Worm (Caenorhabditis elegans) whole organism, L1 larva: ENCODE measurements around the gene srab-14.

ENCODE experiments used
- C16A3.4 ChIP-seq: fragments of 150-350 bp; optimal IDR thresholded peaks from 2 replicates; lab custom pipeline; 2014; ENCODE audit warnings: missing biosample characterization, missing genetic modification characterization
- blmp-1 ChIP-seq: fragments of 150-350 bp; optimal IDR thresholded peaks from 2 replicates; lab custom pipeline; 2014; ENCODE audit warnings: missing biosample characterization, missing genetic modification characterization
- ceh-8 ChIP-seq: fragments of 200-800 bp; sonication (Bioruptor generic); optimal IDR thresholded peaks from 2 replicates; lab custom pipeline; 2018; ENCODE audit warnings: mild to moderate bottlenecking, missing genetic modification characterization, moderate library complexity, missing compliant biosample characterization
- dpl-1 ChIP-seq, 3 experiments: fragments of 150-350 bp in 2 of 3; sonication (generic microtip) in 1 of 3; optimal IDR thresholded peaks; 2 replicates each; lab custom pipeline; 2014 to 2017; ENCODE audit warnings: missing biosample characterization in 3 of 3, missing genetic modification characterization in 3 of 3, missing genetic modification reagents in 3 of 3
- efl-1 ChIP-seq, 4 experiments: fragments of 150-350 bp; optimal IDR thresholded peaks in 3 of 4; peaks in 1 of 4; 1 replicate in 1 of 4; 2 replicates in 3 of 4; lab custom pipeline; 2014; ENCODE audit warnings: missing biosample characterization in 2 of 4, missing genetic modification characterization in 2 of 4, missing genetic modification reagents in 2 of 4
- elt-3 ChIP-seq, 6 experiments: fragments of 150-350 bp in 1 of 6; sonication (generic microtip); optimal IDR thresholded peaks; 2 replicates each; lab custom pipeline; 2017 to 2018; ENCODE audit warnings: missing biosample characterization in 6 of 6, missing genetic modification characterization in 6 of 6, inconsistent platforms in 1 of 6
- fkh-10 ChIP-seq: sonication (generic microtip); optimal IDR thresholded peaks from 2 replicates; lab custom pipeline; 2017; ENCODE audit warnings: missing biosample characterization, missing genetic modification reagents, missing genetic modification characterization
- fkh-4 ChIP-seq: sonication (generic microtip); optimal IDR thresholded peaks from 2 replicates; lab custom pipeline; 2016; ENCODE audit warnings: missing compliant biosample characterization, missing genetic modification characterization, borderline replicate concordance
- lin-13 ChIP-seq: fragments of 150-350 bp; optimal IDR thresholded peaks from 2 replicates; lab custom pipeline; 2014; ENCODE audit warnings: missing biosample characterization, missing genetic modification reagents, missing genetic modification characterization
- lin-14 ChIP-seq: fragments of 200-800 bp; sonication (Bioruptor generic); optimal IDR thresholded peaks from 2 replicates; lab custom pipeline; 2018; ENCODE audit warnings: mild to moderate bottlenecking, missing genetic modification characterization, moderate library complexity, missing compliant biosample characterization
- lin-15B ChIP-seq: fragments of 150-350 bp; sonication (generic microtip); optimal IDR thresholded peaks from 3 replicates; lab custom pipeline; 2014; ENCODE audit warnings: missing biosample characterization, missing genetic modification characterization
- lin-35 ChIP-seq, 2 experiments: fragments of 150-350 bp; optimal IDR thresholded peaks; 2 replicates each; lab custom pipeline; 2014; ENCODE audit warnings: missing biosample characterization in 2 of 2, missing genetic modification characterization in 2 of 2, missing genetic modification reagents in 2 of 2
- lir-3 ChIP-seq: sonication (generic microtip); optimal IDR thresholded peaks from 2 replicates; lab custom pipeline; 2016; ENCODE audit warnings: mild to moderate bottlenecking, missing genetic modification characterization, moderate library complexity, missing compliant biosample characterization; ENCODE audit not compliant: poor library complexity
- lsy-2 ChIP-seq, 2 experiments: fragments of 150-350 bp; optimal IDR thresholded peaks; 2 replicates each; lab custom pipeline; 2014; ENCODE audit warnings: missing biosample characterization in 2 of 2, missing genetic modification characterization in 2 of 2
- mep-1 ChIP-seq: fragments of 150-350 bp; optimal IDR thresholded peaks from 2 replicates; lab custom pipeline; 2014; ENCODE audit warnings: missing biosample characterization, missing genetic modification characterization
- nhr-20 ChIP-seq: sonication (generic microtip); optimal IDR thresholded peaks from 2 replicates; lab custom pipeline; 2016; ENCODE audit warnings: mild to moderate bottlenecking, missing genetic modification characterization, missing compliant biosample characterization
- nhr-237 ChIP-seq: fragments of 150-350 bp; optimal IDR thresholded peaks from 2 replicates; lab custom pipeline; 2014; ENCODE audit warnings: missing biosample characterization, missing genetic modification characterization
- nhr-47 ChIP-seq: sonication (generic microtip); optimal IDR thresholded peaks from 2 replicates; lab custom pipeline; 2016; ENCODE audit warnings: mild to moderate bottlenecking, missing genetic modification characterization, moderate library complexity, missing compliant biosample characterization
- nhr-71 ChIP-seq: sonication (generic microtip); optimal IDR thresholded peaks from 2 replicates; lab custom pipeline; 2016; ENCODE audit warnings: mild to moderate bottlenecking, missing genetic modification characterization, moderate library complexity, missing compliant biosample characterization
- nhr-76 ChIP-seq: sonication (generic microtip); optimal IDR thresholded peaks from 2 replicates; lab custom pipeline; 2017; ENCODE audit warnings: missing biosample characterization, missing genetic modification characterization
- nhr-85 ChIP-seq: sonication (generic microtip); peaks from one replicate; lab custom pipeline; 2016; ENCODE audit warnings: missing genetic modification characterization, inconsistent platforms, missing compliant biosample characterization
- nhr-90 ChIP-seq: sonication (generic microtip); optimal IDR thresholded peaks from 2 replicates; lab custom pipeline; 2016; ENCODE audit warnings: mild to moderate bottlenecking, missing genetic modification characterization, missing compliant biosample characterization; ENCODE audit not compliant: poor library complexity
- pax-3 ChIP-seq: fragments of 200-800 bp; sonication (Bioruptor generic); optimal IDR thresholded peaks from 2 replicates; lab custom pipeline; 2018; ENCODE audit warnings: mild to moderate bottlenecking, missing genetic modification characterization, moderate library complexity, missing compliant biosample characterization
- rnt-1 ChIP-seq: sonication (generic microtip); optimal IDR thresholded peaks from 2 replicates; lab custom pipeline; 2016; ENCODE audit warnings: mild to moderate bottlenecking, missing genetic modification characterization, moderate library complexity, missing compliant biosample characterization
- skn-1 ChIP-seq: fragments of 150-350 bp; optimal IDR thresholded peaks from 2 replicates; lab custom pipeline; 2014; ENCODE audit warnings: missing biosample characterization, missing genetic modification characterization
- snpc-4 ChIP-seq: fragments of 150-350 bp; optimal IDR thresholded peaks from 2 replicates; lab custom pipeline; 2014; ENCODE audit warnings: missing biosample characterization, missing genetic modification characterization
- snu-23 ChIP-seq: sonication (generic microtip); optimal IDR thresholded peaks from 2 replicates; lab custom pipeline; 2016; ENCODE audit warnings: missing genetic modification characterization, missing compliant biosample characterization
- sox-4 ChIP-seq: sonication (generic microtip); optimal IDR thresholded peaks from 2 replicates; lab custom pipeline; 2016; ENCODE audit warnings: missing genetic modification characterization, missing compliant biosample characterization
- sptf-1 ChIP-seq: fragments of 150-350 bp; optimal IDR thresholded peaks from 2 replicates; lab custom pipeline; 2014; ENCODE audit warnings: missing biosample characterization, missing genetic modification characterization
- swsn-7 ChIP-seq: sonication (generic microtip); optimal IDR thresholded peaks from 2 replicates; lab custom pipeline; 2016; ENCODE audit warnings: missing genetic modification characterization, missing compliant biosample characterization
- tbx-2 ChIP-seq: sonication (generic microtip); optimal IDR thresholded peaks from 2 replicates; lab custom pipeline; 2016; ENCODE audit warnings: missing genetic modification characterization, missing compliant biosample characterization
- unc-130 ChIP-seq: fragments of 150-350 bp; optimal IDR thresholded peaks from 2 replicates; lab custom pipeline; 2017; ENCODE audit warnings: missing biosample characterization, missing genetic modification characterization, inconsistent platforms
- vab-15 ChIP-seq: sonication (generic microtip); optimal IDR thresholded peaks from 2 replicates; lab custom pipeline; 2017; ENCODE audit warnings: missing genotype, mild to moderate bottlenecking, missing genetic modification characterization, missing compliant biosample characterization
- xbp-1 ChIP-seq: sonication (generic microtip); optimal IDR thresholded peaks from 2 replicates; lab custom pipeline; 2016; ENCODE audit warnings: missing genetic modification characterization, missing compliant biosample characterization
- ztf-11 ChIP-seq, 2 experiments: sonication (generic microtip); optimal IDR thresholded peaks; 2 replicates each; lab custom pipeline; 2016 to 2017; ENCODE audit warnings: missing genetic modification characterization in 2 of 2, missing biosample characterization in 1 of 2, missing compliant biosample characterization in 1 of 2

srab-14 gene

DNA sequence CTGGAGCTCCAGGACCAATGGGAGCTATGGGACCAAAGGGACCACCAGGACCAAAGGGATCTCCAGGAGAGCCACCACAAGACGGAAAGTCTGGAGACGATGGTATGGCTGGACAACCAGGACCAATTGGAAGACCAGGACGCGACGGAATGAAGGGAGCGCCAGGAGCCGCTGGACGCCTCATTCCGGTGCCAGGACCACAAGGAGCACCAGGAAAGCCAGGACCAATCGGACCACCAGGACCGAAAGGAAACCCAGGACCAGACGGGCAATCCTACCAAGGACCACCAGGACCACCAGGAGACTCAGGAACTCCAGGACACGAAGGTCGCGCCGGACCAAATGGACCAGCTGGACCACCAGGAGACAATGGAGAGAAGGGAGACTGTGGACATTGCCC lies 45.5 kb upstream of the srab-14 start:
- no peak for TF ChIP-seq mep-1
- TF ChIP-seq lin-14 = no peak

ce11 chrII:7543808-7544207 lies 44.5 kb upstream of the srab-14 start, which contains the start of gene rol-8:
Gene rol-8 (plus strand): TSS chrII:7544108.
- TF ChIP-seq nhr-76 (tag; lab: Kevin White, UChicago) (no peak), pax-3 (tag; lab: Kevin White, UChicago) (no peak), blmp-1 (tag; lab: Kevin White, UChicago) (peak; percentile 9)
- TF ChIP-seq, all 84 proteins: peak for 1

DNA sequence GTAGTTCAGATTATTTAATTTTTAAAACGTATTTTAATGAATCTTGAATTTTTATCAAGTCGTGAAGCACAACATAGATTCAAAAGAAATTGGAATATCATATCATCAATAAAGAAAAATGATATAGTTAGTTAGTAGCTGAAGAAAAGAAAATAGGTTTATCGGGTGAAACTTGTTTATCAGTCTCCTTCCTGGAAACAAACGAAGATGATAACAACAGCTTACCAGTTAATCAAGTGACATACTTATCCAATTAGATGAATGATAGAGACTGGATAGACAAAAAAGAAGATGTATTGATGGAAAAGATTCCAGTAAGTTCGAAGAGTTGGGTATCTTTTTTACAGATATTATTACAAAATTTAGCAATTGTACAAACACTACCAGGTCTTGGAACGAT lies 43.7 kb upstream of the srab-14 start:
- TF ChIP-seq sptf-1 (tag; lab: Kevin White, UChicago) (no peak), blmp-1 (tag; lab: Kevin White, UChicago) (peak; percentile 58)

ce11 chrII:7537603-7538230 lies 38.4 kb upstream of the srab-14 start, which contains the start of gene nfi-1:
Gene nfi-1 (plus strand): TSS chrII:7538180.
- peak in 1 of 6 experiments; percentile 50 for TF ChIP-seq elt-3 (tag; optimal IDR thresholded peaks at IDR 0.05; lab: Kevin White, UChicago)
- no peak for TF ChIP-seq fkh-4 (tag; lab: Kevin White, UChicago)
- peak; percentile 72 for TF ChIP-seq C16A3.4 (tag; lab: Kevin White, UChicago)
- peak; percentile 11 for TF ChIP-seq nhr-90
- peak in 1 of 2 experiments; percentile 28 for TF ChIP-seq ztf-11 (tag; optimal IDR thresholded peaks at IDR 0.05; lab: Kevin White, UChicago)
- TF ChIP-seq lir-3 (tag; lab: Kevin White, UChicago) = peak; percentile 67
- TF ChIP-seq nhr-71 (tag; lab: Kevin White, UChicago) = peak; percentile 62
- no peak for TF ChIP-seq sox-4 (tag; lab: Kevin White, UChicago)
- TF ChIP-seq lin-13 (GFP tag; lab: Kevin White, UChicago) = no peak
- TF ChIP-seq mep-1 = peak; percentile 56
- TF ChIP-seq ceh-8 (GFP tag; lab: Kevin White, UChicago) = no peak
- peak; percentile 72 for TF ChIP-seq rnt-1 (tag; lab: Kevin White, UChicago)
- no peak for TF ChIP-seq fkh-10 (GFP tag; lab: Kevin White, UChicago)
- TF ChIP-seq sptf-1 (tag; lab: Kevin White, UChicago) = no peak
- peak; percentile 38 for TF ChIP-seq nhr-47 (tag; lab: Kevin White, UChicago)
- TF ChIP-seq lsy-2 (tag; optimal IDR thresholded peaks at IDR 0.05; lab: Kevin White, UChicago) = peak; percentile 75 to 97
- peak; percentile 17 for TF ChIP-seq swsn-7 (tag; lab: Kevin White, UChicago)
- TF ChIP-seq vab-15 = peak; percentile 18
- peak; percentile 53 for TF ChIP-seq xbp-1 (tag; lab: Kevin White, UChicago)
- peak; percentile 53 for TF ChIP-seq tbx-2 (tag; lab: Kevin White, UChicago)
- TF ChIP-seq nhr-85 = peak; percentile 13
- peak; percentile 44 to 80 for TF ChIP-seq efl-1 (optimal IDR thresholded peaks at IDR 0.05; lab: Kevin White, UChicago)
- TF ChIP-seq efl-1 (GFP tag; optimal IDR thresholded peaks at IDR 0.05 in 1 of 2; lab: Kevin White, UChicago) = peak; percentile 82 to 97
- peak; percentile 65 for TF ChIP-seq blmp-1 (tag; lab: Kevin White, UChicago)
- TF ChIP-seq lin-35 (GFP tag; optimal IDR thresholded peaks at IDR 0.05; lab: Kevin White, UChicago) = peak; percentile 74 to 88
- TF ChIP-seq nhr-237 (tag; lab: Kevin White, UChicago) = no peak
- peak; percentile 55 for TF ChIP-seq unc-130 (tag; lab: Kevin White, UChicago)
- TF ChIP-seq skn-1 (tag; lab: Kevin White, UChicago) = peak; percentile 37
- peak; percentile 60 for TF ChIP-seq lin-14
- peak; percentile 58 for TF ChIP-seq nhr-20 (tag; lab: Kevin White, UChicago)
- TF ChIP-seq snu-23 (GFP tag; lab: Kevin White, UChicago) = peak; percentile 60
- peak; percentile 8 for TF ChIP-seq snpc-4 (tag; lab: Kevin White, UChicago)
- peak; percentile 67 for TF ChIP-seq lin-15B
- TF ChIP-seq dpl-1 (GFP tag; optimal IDR thresholded peaks at IDR 0.05; lab: Kevin White, UChicago) = peak; percentile 65 to 87 (median 76)
